Fruit fly (Drosophila melanogaster) whole organism, adult: Measurements from ENCODE around the gene Irp-1A.

Source experiments
- CG11617 ChIP-seq: fragments of 200-800 bp; sonication (Bioruptor generic); optimal IDR thresholded peaks from 2 replicates; lab custom pipeline; 2017; ENCODE audit warnings: mild to moderate bottlenecking, missing biosample characterization, missing genetic modification reagents, missing genetic modification characterization
- CG12768 ChIP-seq: fragments of 200-800 bp; sonication (Bioruptor generic); optimal IDR thresholded peaks from 2 replicates; lab custom pipeline; 2017; ENCODE audit warnings: missing biosample characterization, missing genetic modification characterization, mild to moderate bottlenecking, moderate library complexity, missing genetic modification reagents
- CG14711 ChIP-seq: fragments of 200-800 bp; sonication (Bioruptor generic); optimal IDR thresholded peaks from 2 replicates; lab custom pipeline; 2018; ENCODE audit warnings: missing biosample characterization, mild to moderate bottlenecking, missing genetic modification characterization, moderate library complexity
- CG1620 ChIP-seq: fragments of 200-800 bp; sonication (Bioruptor generic); optimal IDR thresholded peaks from 2 replicates; lab custom pipeline; 2016; ENCODE audit warnings: missing biosample characterization, missing genetic modification characterization
- CG33017 ChIP-seq: fragments of 200-800 bp; sonication (Bioruptor generic); optimal IDR thresholded peaks from 2 replicates; lab custom pipeline; 2018; ENCODE audit warnings: missing biosample characterization, mild to moderate bottlenecking, missing genetic modification characterization, moderate library complexity
- CG5204 ChIP-seq: fragments of 200-800 bp; sonication (Bioruptor generic); optimal IDR thresholded peaks from 2 replicates; lab custom pipeline; 2016; ENCODE audit warnings: missing biosample characterization, missing genetic modification characterization
- CG7045 ChIP-seq: fragments of 200-800 bp; sonication (Bioruptor generic); optimal IDR thresholded peaks from 2 replicates; lab custom pipeline; 2017; ENCODE audit warnings: missing biosample characterization, mild to moderate bottlenecking, missing genetic modification characterization
- CG7101 ChIP-seq: fragments of 200-800 bp; sonication (Bioruptor generic); optimal IDR thresholded peaks from 2 replicates; lab custom pipeline; 2018; ENCODE audit warnings: missing biosample characterization, mild to moderate bottlenecking, missing genetic modification characterization, moderate library complexity
- Clk ChIP-seq: fragments of 200-800 bp; sonication (Bioruptor generic); optimal IDR thresholded peaks from 2 replicates; lab custom pipeline; 2017; ENCODE audit warnings: missing biosample characterization, missing genetic modification characterization
- Crg-1 ChIP-seq: fragments of 200-800 bp; sonication (Bioruptor generic); optimal IDR thresholded peaks from 2 replicates; lab custom pipeline; 2016; ENCODE audit warnings: missing biosample characterization, missing genetic modification characterization
- Hr96 ChIP-seq: fragments of 200-800 bp; sonication (Bioruptor generic); optimal IDR thresholded peaks from 2 replicates; lab custom pipeline; 2016; ENCODE audit warnings: missing biosample characterization, missing genetic modification characterization
- Mnt ChIP-seq: fragments of 200-800 bp; sonication (Bioruptor generic); optimal IDR thresholded peaks from 2 replicates; lab custom pipeline; 2016; ENCODE audit warnings: missing biosample characterization, mild to moderate bottlenecking, missing genetic modification characterization
- bab1 ChIP-seq: fragments of 200-800 bp; sonication (Bioruptor generic); optimal IDR thresholded peaks from 3 replicates; lab custom pipeline; 2019; ENCODE audit warnings: missing biosample characterization, mild to moderate bottlenecking, missing genetic modification characterization, moderate library complexity
- cic ChIP-seq: fragments of 200-800 bp; sonication (Bioruptor generic); optimal IDR thresholded peaks from 2 replicates; lab custom pipeline; 2017; ENCODE audit warnings: missing biosample characterization, mild to moderate bottlenecking, missing genetic modification characterization, moderate library complexity
- cnc ChIP-seq, 2 experiments: fragments of >200 bp; optimal IDR thresholded peaks; 2 replicates each; lab custom pipeline; 2017
- kay ChIP-seq: fragments of 200-800 bp; sonication (Bioruptor generic); peaks from one replicate; lab custom pipeline; 2016; ENCODE audit warnings: missing biosample characterization, missing genetic modification characterization, borderline replicate concordance
- ovo ChIP-seq: fragments of 200-800 bp; sonication (Bioruptor generic); optimal IDR thresholded peaks from 2 replicates; lab custom pipeline; 2016; ENCODE audit warnings: missing biosample characterization, missing genetic modification characterization
- pad ChIP-seq: fragments of 200-800 bp; sonication (Bioruptor generic); optimal IDR thresholded peaks from 3 replicates; lab custom pipeline; 2017; ENCODE audit warnings: missing biosample characterization, missing genetic modification characterization, mild to moderate bottlenecking, moderate library complexity, missing genetic modification reagents
- tj ChIP-seq: fragments of 200-800 bp; sonication (Bioruptor generic); optimal IDR thresholded peaks from 3 replicates; lab custom pipeline; 2017; ENCODE audit warnings: missing biosample characterization, mild to moderate bottlenecking, missing genetic modification characterization, moderate library complexity
- toe ChIP-seq: fragments of 200-800 bp; sonication (Bioruptor generic); optimal IDR thresholded peaks from 2 replicates; lab custom pipeline; 2016; ENCODE audit warnings: missing biosample characterization, missing genetic modification characterization

The Irp-1A gene

dm6 chr3R:22727456-22727833 lies 3.1 kb upstream of the Irp-1A start:
- TF ChIP-seq cic (GFP tag; lab: Kevin White, UChicago) (peak; percentile 8), Mnt (GFP tag; lab: Kevin White, UChicago) (no peak), tj (peak; percentile 4), toe (GFP tag; lab: Kevin White, UChicago) (no peak), Clk (GFP tag; lab: Kevin White, UChicago) (no peak), CG7045 (GFP tag; lab: Kevin White, UChicago) (no peak), pad (GFP tag; lab: Kevin White, UChicago) (peak; percentile 88), ovo (GFP tag; lab: Kevin White, UChicago) (peak; percentile 86)

- TF ChIP-seq CG1620: no peak
- TF ChIP-seq CG33017 (tag; lab: Kevin White, UChicago): no peak
- TF ChIP-seq tj: peak; percentile 34
- peak; percentile 23 for TF ChIP-seq bab1 (GFP tag; lab: Kevin White, UChicago)
- peak; percentile 78 for TF ChIP-seq cic (GFP tag; lab: Kevin White, UChicago)
- TF ChIP-seq Crg-1 (GFP tag; lab: Kevin White, UChicago): no peak
Measured at dm6 chr3R:22726771-22727455, 2.5 kb upstream of the Irp-1A start, which contains the start of gene CG45049. Gene CG45049 (plus strand): TSS chr3R:22726967.

dm6 chr3R:22726031-22726770 lies 1.8 kb upstream of the Irp-1A start, which contains the start of gene RNF220:
Gene RNF220 (minus strand): TSS chr3R:22726414.
- no peak for TF ChIP-seq CG11617 (GFP tag; lab: Kevin White, UChicago)
- peak; percentile 62 for TF ChIP-seq Mnt (GFP tag; lab: Kevin White, UChicago)
- no peak for TF ChIP-seq ovo (GFP tag; lab: Kevin White, UChicago)
- peak; percentile 39 for TF ChIP-seq CG1620

- TF ChIP-seq cic (GFP tag; lab: Kevin White, UChicago) (no peak), CG14711 (tag; lab: Kevin White, UChicago) (no peak), toe (GFP tag; lab: Kevin White, UChicago) (no peak), CG1620 (peak; percentile 9), Mnt (GFP tag; lab: Kevin White, UChicago) (peak; percentile 15), ovo (GFP tag; lab: Kevin White, UChicago) (no peak), CG11617 (GFP tag; lab: Kevin White, UChicago) (peak; percentile 27), CG7045 (GFP tag; lab: Kevin White, UChicago) (no peak), pad (GFP tag; lab: Kevin White, UChicago) (no peak), tj (peak; percentile 17), cnc (optimal IDR thresholded peaks at IDR 0.05; lab: Kevin White, UChicago) (no peak), Clk (GFP tag; lab: Kevin White, UChicago) (no peak), kay (GFP tag; lab: Kevin White, UChicago) (peak; percentile 99), CG33017 (tag; lab: Kevin White, UChicago) (no peak), Hr96 (GFP tag; lab: Kevin White, UChicago) (peak; percentile 29), Crg-1 (GFP tag; lab: Kevin White, UChicago) (no peak), bab1 (GFP tag; lab: Kevin White, UChicago) (peak; percentile 43), CG7101 (tag; lab: Kevin White, UChicago) (peak; percentile 7), CG5204 (GFP tag; lab: Kevin White, UChicago) (no peak), CG12768 (GFP tag; lab: Kevin White, UChicago) (peak; percentile 68)
Measured at dm6 chr3R:22720808-22721306, 3.5 kb downstream of the Irp-1A start, which contains the start of gene wge. Gene wge (minus strand): TSS chr3R:22721150.

- no peak for TF ChIP-seq CG33017 (tag; lab: Kevin White, UChicago)
- no peak for TF ChIP-seq CG11617 (GFP tag; lab: Kevin White, UChicago)
- no peak for TF ChIP-seq Crg-1 (GFP tag; lab: Kevin White, UChicago)
- no peak for TF ChIP-seq pad (GFP tag; lab: Kevin White, UChicago)
- TF ChIP-seq CG5204 (GFP tag; lab: Kevin White, UChicago): no peak
- no peak for TF ChIP-seq cnc (optimal IDR thresholded peaks at IDR 0.05; lab: Kevin White, UChicago)
- no peak for TF ChIP-seq bab1 (GFP tag; lab: Kevin White, UChicago)
- no peak for TF ChIP-seq cic (GFP tag; lab: Kevin White, UChicago)
- TF ChIP-seq Hr96 (GFP tag; lab: Kevin White, UChicago): no peak
- TF ChIP-seq tj: no peak
- no peak for TF ChIP-seq CG14711 (tag; lab: Kevin White, UChicago)
- TF ChIP-seq ovo (GFP tag; lab: Kevin White, UChicago): no peak
- TF ChIP-seq kay (GFP tag; lab: Kevin White, UChicago): no peak
- TF ChIP-seq toe (GFP tag; lab: Kevin White, UChicago): no peak
Measured at dm6 chr3R:22719607-22719949, 4.8 kb downstream of the Irp-1A start.
